Worm (Caenorhabditis elegans): ENCODE measurements around the gene W07G1.7.
A peak's percentile ranks its signal among the peaks of the same experiment; 100 is the strongest.

W07G1.7 gene

ce11 chrII:14005183-14005582, 39.0 kb upstream of the W07G1.7 start:
- TF ChIP-seq nhr-77 (tag; optimal IDR thresholded peaks at IDR 0.05) (no peak), ceh-16 (tag; optimal IDR thresholded peaks at IDR 0.05) (no peak), lin-39 (tag; optimal IDR thresholded peaks at IDR 0.05) (no peak), mdl-1 (tag; optimal IDR thresholded peaks at IDR 0.05) (no peak), sea-2 (GFP tag; optimal IDR thresholded peaks at IDR 0.05) (no peak), elt-1 (tag; optimal IDR thresholded peaks at IDR 0.05) (no peak), pha-4 (tag; optimal IDR thresholded peaks at IDR 0.05) (no peak), nhr-43 (tag; optimal IDR thresholded peaks at IDR 0.05; ENCODE audit: poor library complexity, severe bottlenecking) (no peak), nhr-12 (tag; optimal IDR thresholded peaks at IDR 0.05) (no peak), ztf-4 (tag; optimal IDR thresholded peaks at IDR 0.05) (no peak), nhr-67 (tag; optimal IDR thresholded peaks at IDR 0.05) (no peak), ceh-9 (tag; optimal IDR thresholded peaks at IDR 0.05) (no peak), lsy-12 (tag; optimal IDR thresholded peaks at IDR 0.05) (no peak), skn-1 (tag; optimal IDR thresholded peaks at IDR 0.05) (no peak), ZK546.5 (tag; optimal IDR thresholded peaks at IDR 0.05) (no peak), nhr-76 (tag; optimal IDR thresholded peaks at IDR 0.05) (no peak), eor-1 (tag; optimal IDR thresholded peaks at IDR 0.05) (no peak)

DNA sequence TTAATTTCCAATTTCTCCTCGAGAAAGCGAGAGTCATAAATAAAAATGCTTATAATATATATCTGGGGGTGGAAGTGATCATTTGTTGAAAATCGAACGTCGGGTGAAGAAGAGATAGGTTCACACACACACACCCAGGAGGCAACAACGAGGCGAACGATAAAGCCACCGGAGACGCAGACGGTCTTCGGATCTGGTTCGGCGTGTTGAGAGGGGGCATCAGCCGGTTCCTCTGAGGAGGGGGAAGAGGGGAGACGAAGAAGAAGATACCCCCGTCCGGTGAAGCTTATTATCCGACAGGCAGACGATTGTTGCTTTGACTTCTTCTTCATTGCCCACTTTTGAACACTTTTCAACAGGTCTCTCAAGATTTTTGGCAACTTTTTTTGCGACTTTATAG, 38.6 kb upstream of the W07G1.7 start:
- peak; percentile 56 for TF ChIP-seq nhr-43 (tag; optimal IDR thresholded peaks at IDR 0.05; ENCODE audit: poor library complexity, severe bottlenecking)
- TF ChIP-seq nfya-1 (tag; optimal IDR thresholded peaks at IDR 0.05; ENCODE audit: insufficient read depth): no peak

- TF ChIP-seq fkh-10 (GFP tag; optimal IDR thresholded peaks at IDR 0.05): no peak
- TF ChIP-seq snpc-4 (tag; optimal IDR thresholded peaks at IDR 0.05): peak; percentile 35
- TF ChIP-seq sea-2 (GFP tag; optimal IDR thresholded peaks at IDR 0.05): no peak
- TF ChIP-seq ceh-28 (tag; optimal IDR thresholded peaks at IDR 0.05): no peak
- no peak for TF ChIP-seq ceh-16 (tag; optimal IDR thresholded peaks at IDR 0.05)
- no peak for TF ChIP-seq ama-1 (optimal IDR thresholded peaks at IDR 0.05)
- peak; percentile 26 for TF ChIP-seq elt-2 (tag; optimal IDR thresholded peaks at IDR 0.05)
These were observed 37.8 kb upstream of the W07G1.7 start for ce11 chrII:14003821-14004430.

DNA sequence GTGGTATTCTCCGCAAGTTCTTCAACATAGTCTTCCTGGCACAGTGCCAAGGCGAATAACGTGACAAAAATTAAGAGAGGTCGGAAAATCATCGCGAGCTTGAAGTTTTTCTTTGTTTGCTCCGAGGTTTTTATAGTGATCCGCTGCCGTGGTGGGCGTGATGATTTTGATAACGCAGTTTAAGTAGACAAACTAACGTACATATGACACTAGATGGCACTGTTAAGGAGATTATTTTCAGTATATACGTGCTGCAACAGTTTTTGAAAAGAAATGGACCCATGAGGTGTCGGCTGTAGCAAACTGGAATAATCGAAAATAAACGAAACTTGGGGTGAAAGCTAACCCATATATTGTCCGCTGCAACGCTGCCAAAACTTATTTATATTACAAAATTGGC, 36.1 kb upstream of the W07G1.7 start, which contains the start of gene F01D5.5:
F01D5.5 (minus strand) TSS at position 101 of the 400 bp plus-strand sequence.
- TF ChIP-seq elt-2 (tag; optimal IDR thresholded peaks at IDR 0.05): peak; percentile 34
- TF ChIP-seq nhr-11 (tag; optimal IDR thresholded peaks at IDR 0.05): no peak
- no peak for TF ChIP-seq unc-62 (GFP tag; optimal IDR thresholded peaks at IDR 0.05)

DNA sequence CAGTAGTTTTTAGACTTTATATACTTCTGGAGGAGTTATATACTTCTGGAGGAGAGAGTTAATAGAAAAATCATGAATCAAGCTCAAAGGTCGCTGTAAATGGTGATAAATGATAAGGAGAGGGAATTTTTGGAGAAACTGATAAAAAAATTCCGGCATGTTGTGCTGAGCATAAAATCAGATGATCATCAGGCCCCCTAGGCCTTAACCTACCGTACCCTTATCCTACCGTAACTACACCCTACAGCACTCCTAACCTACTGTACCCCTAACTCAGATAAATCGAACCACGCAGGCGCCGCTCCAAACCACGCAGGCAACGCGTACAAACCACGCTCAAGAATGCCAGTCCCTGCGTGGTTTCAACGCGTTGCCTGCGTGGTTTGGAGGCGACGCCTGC, 33.9 kb upstream of the W07G1.7 start, which contains the start of gene F01D5.3:
F01D5.3 (minus strand) TSS at position 101 of the 400 bp plus-strand sequence.
- peak; percentile 42 for TF ChIP-seq elt-2 (tag; optimal IDR thresholded peaks at IDR 0.05)

ce11 chrII:13998964-13999363, 32.8 kb upstream of the W07G1.7 start, which contains the start of gene F01D5.2:
F01D5.2 (minus strand) TSS chrII:13999064.
- no peak for TF ChIP-seq egl-27 (tag; optimal IDR thresholded peaks at IDR 0.05)
- TF ChIP-seq ceh-9 (tag; optimal IDR thresholded peaks at IDR 0.05): no peak
- no peak for TF ChIP-seq unc-62 (GFP tag; optimal IDR thresholded peaks at IDR 0.05)
- TF ChIP-seq ztf-11 (tag; optimal IDR thresholded peaks at IDR 0.05): no peak
- no peak for TF ChIP-seq nfya-1 (tag; optimal IDR thresholded peaks at IDR 0.05; ENCODE audit: insufficient read depth)
- no peak for TF ChIP-seq nhr-237 (tag; optimal IDR thresholded peaks at IDR 0.05)
- TF ChIP-seq nhr-23 (tag; optimal IDR thresholded peaks at IDR 0.05): no peak
- TF ChIP-seq egl-5 (tag; optimal IDR thresholded peaks at IDR 0.05): no peak
- TF ChIP-seq nhr-76 (tag; optimal IDR thresholded peaks at IDR 0.05): no peak
- TF ChIP-seq ztf-4 (tag; optimal IDR thresholded peaks at IDR 0.05): no peak
- TF ChIP-seq pqm-1 (tag; optimal IDR thresholded peaks at IDR 0.05): no peak
- no peak for TF ChIP-seq ceh-28 (tag; optimal IDR thresholded peaks at IDR 0.05)
- no peak for TF ChIP-seq ceh-16 (tag; optimal IDR thresholded peaks at IDR 0.05)
- TF ChIP-seq elt-2 (tag; optimal IDR thresholded peaks at IDR 0.05): no peak
- no peak for TF ChIP-seq elt-3 (tag; optimal IDR thresholded peaks at IDR 0.05)
- no peak for TF ChIP-seq unc-39 (tag; optimal IDR thresholded peaks at IDR 0.05)
- no peak for TF ChIP-seq nhr-67 (tag; optimal IDR thresholded peaks at IDR 0.05)
- no peak for TF ChIP-seq sea-2 (GFP tag; optimal IDR thresholded peaks at IDR 0.05)
- no peak for TF ChIP-seq jun-1 (tag; optimal IDR thresholded peaks at IDR 0.05)
- TF ChIP-seq snpc-4 (tag; optimal IDR thresholded peaks at IDR 0.05): no peak
